Worm (Caenorhabditis elegans) whole organism, L4 larva: ENCODE results near the gene M110.10.

ENCODE experiments used
- F26F4.8 ChIP-seq: fragments of 200-800 bp; sonication (Bioruptor generic); conservative IDR thresholded peaks from 2 replicates; pipeline ENCODE4 v1.3.6; 2022; ENCODE audit warnings: missing genetic modification characterization, missing compliant biosample characterization
- R02D3.7 ChIP-seq: fragments of 150-350 bp; sonication (generic microtip); optimal IDR thresholded peaks from 3 replicates; lab custom pipeline; 2014; ENCODE audit warnings: missing biosample characterization, missing genetic modification characterization
- T20F7.1 ChIP-seq: fragments of 200-800 bp; sonication (Bioruptor generic); optimal IDR thresholded peaks from 2 replicates; lab custom pipeline; 2018; ENCODE audit warnings: mild to moderate bottlenecking, missing genetic modification characterization, missing compliant biosample characterization
- aha-1 ChIP-seq: fragments of 150-350 bp; peaks from one replicate; lab custom pipeline; 2014; ENCODE audit warnings: missing biosample characterization, missing genetic modification characterization
- aly-2 ChIP-seq: sonication (generic microtip); optimal IDR thresholded peaks from 2 replicates; lab custom pipeline; 2018; ENCODE audit warnings: missing biosample characterization, missing genetic modification characterization
- ces-1 ChIP-seq: fragments of 150-350 bp; sonication (generic microtip); optimal IDR thresholded peaks from 4 replicates; lab custom pipeline; 2014; ENCODE audit warnings: missing biosample characterization, missing genetic modification reagents, missing genetic modification characterization
- cey-2 ChIP-seq: sonication (generic microtip); optimal IDR thresholded peaks from 3 replicates; lab custom pipeline; 2017; ENCODE audit warnings: missing genetic modification characterization, mild to moderate bottlenecking, missing compliant biosample characterization, antibody characterized with exemption, borderline replicate concordance; ENCODE audit not compliant: insufficient read depth
- daf-16 ChIP-seq, 3 experiments: sonication (generic microtip); optimal IDR thresholded peaks; 2 replicates each; lab custom pipeline; 2016 to 2017; ENCODE audit warnings: missing genetic modification characterization in 3 of 3, missing genetic modification reagents in 3 of 3, mild to moderate bottlenecking in 2 of 3, missing compliant biosample characterization in 2 of 3, missing biosample characterization in 1 of 3, moderate library complexity in 1 of 3
- daf-19 ChIP-seq: fragments of 200-800 bp; sonication (Bioruptor generic); conservative IDR thresholded peaks from 2 replicates; pipeline ENCODE4 v1.3.6; 2022; ENCODE audit warnings: missing genetic modification characterization, missing compliant biosample characterization
- dmd-6 ChIP-seq: fragments of 200-800 bp; sonication (Bioruptor generic); IDR thresholded peaks from 2 replicates; pipeline ENCODE4 v1.3.6; 2022; ENCODE audit warnings: missing genetic modification reagents, missing genetic modification characterization, missing compliant biosample characterization
- dmd-9 ChIP-seq: fragments of 200-800 bp; sonication (Bioruptor generic); IDR thresholded peaks from 2 replicates; pipeline ENCODE4 v1.3.6; 2022; ENCODE audit warnings: missing genetic modification reagents, missing genetic modification characterization, missing compliant biosample characterization
- dpl-1 ChIP-seq: fragments of 150-350 bp; optimal IDR thresholded peaks from 2 replicates; lab custom pipeline; 2014; ENCODE audit warnings: missing biosample characterization, missing genetic modification reagents, missing genetic modification characterization
- dve-1 ChIP-seq: sonication (generic microtip); optimal IDR thresholded peaks from 2 replicates; lab custom pipeline; 2017; ENCODE audit warnings: antibody characterized with exemption, mild to moderate bottlenecking, missing genetic modification characterization, missing compliant biosample characterization; ENCODE audit not compliant: insufficient read depth
- egl-43 ChIP-seq: fragments of 200-800 bp; sonication (Bioruptor generic); IDR thresholded peaks from 2 replicates; pipeline ENCODE4 v1.3.6; 2022; ENCODE audit warnings: missing genetic modification reagents, missing genetic modification characterization, missing compliant biosample characterization
- fkh-10 ChIP-seq: fragments of 150-350 bp; optimal IDR thresholded peaks from 2 replicates; lab custom pipeline; 2014; ENCODE audit warnings: missing biosample characterization, missing genetic modification reagents, missing genetic modification characterization
- hlh-11 ChIP-seq: fragments of 200-800 bp; sonication (Bioruptor generic); optimal IDR thresholded peaks from 2 replicates; lab custom pipeline; 2018; ENCODE audit warnings: mild to moderate bottlenecking, missing genetic modification characterization, missing compliant biosample characterization
- jun-1 ChIP-seq: fragments of 150-350 bp; optimal IDR thresholded peaks from 2 replicates; lab custom pipeline; 2014; ENCODE audit warnings: missing biosample characterization, missing genetic modification reagents, missing genetic modification characterization
- lin-38 ChIP-seq: fragments of 200-800 bp; sonication (Bioruptor generic); IDR thresholded peaks from 2 replicates; pipeline ENCODE4 v1.3.6; 2022; ENCODE audit warnings: missing genetic modification reagents, missing genetic modification characterization, missing compliant biosample characterization
- lin-39 ChIP-seq: fragments of 150-350 bp; optimal IDR thresholded peaks from 2 replicates; lab custom pipeline; 2014; ENCODE audit warnings: missing biosample characterization, missing genetic modification reagents, missing genetic modification characterization
- madf-9 ChIP-seq: fragments of 200-800 bp; sonication (Bioruptor generic); conservative IDR thresholded peaks from 2 replicates; pipeline ENCODE4 v1.3.6; 2022; ENCODE audit warnings: missing genetic modification reagents, missing genetic modification characterization, missing compliant biosample characterization
- mxl-3 ChIP-seq: fragments of 200-800 bp; sonication (Bioruptor generic); optimal IDR thresholded peaks from 2 replicates; lab custom pipeline; 2018; ENCODE audit warnings: mild to moderate bottlenecking, missing genetic modification characterization, missing compliant biosample characterization
- nhr-10 ChIP-seq: fragments of 150-350 bp; optimal IDR thresholded peaks from 2 replicates; lab custom pipeline; 2014; ENCODE audit warnings: missing biosample characterization, missing genetic modification characterization
- nhr-102 ChIP-seq: sonication (generic microtip); optimal IDR thresholded peaks from 2 replicates; lab custom pipeline; 2016; ENCODE audit warnings: mild to moderate bottlenecking, missing genetic modification characterization, moderate library complexity, missing compliant biosample characterization
- nhr-25 ChIP-seq: sonication (generic microtip); optimal IDR thresholded peaks from 2 replicates; lab custom pipeline; 2017; ENCODE audit warnings: missing genetic modification characterization, mild to moderate bottlenecking, missing compliant biosample characterization, antibody characterized with exemption, moderate library complexity, borderline replicate concordance; ENCODE audit not compliant: insufficient read depth
- nhr-28 ChIP-seq: fragments of 150-350 bp; optimal IDR thresholded peaks from 2 replicates; lab custom pipeline; 2014; ENCODE audit warnings: missing biosample characterization, missing genetic modification characterization
- nhr-42 ChIP-seq: fragments of 200-800 bp; sonication (Bioruptor generic); IDR thresholded peaks from 2 replicates; pipeline ENCODE4 v1.3.6; 2022; ENCODE audit warnings: missing genetic modification characterization, missing compliant biosample characterization
- pha-4 ChIP-seq, 2 experiments: fragments of 150-350 bp in 1 of 2; fragments of 200-800 bp in 1 of 2; sonication (Bioruptor generic) in 1 of 2; IDR thresholded peaks in 1 of 2; optimal IDR thresholded peaks in 1 of 2; 2 replicates each; pipeline versions ENCODE4 v1.3.6 to Lab custom; 2014 to 2022; ENCODE audit warnings: missing genetic modification characterization in 2 of 2, missing genetic modification reagents in 2 of 2, missing biosample characterization in 1 of 2, missing compliant biosample characterization in 1 of 2
- pqm-1 ChIP-seq: sonication (generic microtip); optimal IDR thresholded peaks from 2 replicates; lab custom pipeline; 2017; ENCODE audit warnings: missing biosample characterization, missing genetic modification characterization
- spr-1 ChIP-seq: sonication (generic microtip); optimal IDR thresholded peaks from 2 replicates; lab custom pipeline; 2016; ENCODE audit warnings: mild to moderate bottlenecking, missing genetic modification characterization, missing compliant biosample characterization
- tag-97 ChIP-seq: fragments of 200-800 bp; sonication (Bioruptor generic); IDR thresholded peaks from 2 replicates; pipeline ENCODE4 v1.3.6; 2022; ENCODE audit warnings: missing genetic modification characterization, missing compliant biosample characterization
- tra-1 ChIP-seq: fragments of 200-800 bp; sonication (Bioruptor generic); IDR thresholded peaks from 2 replicates; pipeline ENCODE4 v1.3.6; 2022; ENCODE audit warnings: missing genetic modification reagents, missing genetic modification characterization, missing compliant biosample characterization
- unc-39 ChIP-seq: sonication (generic microtip); optimal IDR thresholded peaks from 2 replicates; lab custom pipeline; 2017; ENCODE audit warnings: missing biosample characterization, missing genetic modification characterization
- unc-62 ChIP-seq, 3 experiments: fragments of 150-350 bp in 1 of 3; sonication (generic microtip); optimal IDR thresholded peaks in 2 of 3; peaks in 1 of 3; 1 replicate in 1 of 3; 2 replicates in 2 of 3; lab custom pipeline; 2014 to 2017; ENCODE audit warnings: missing biosample characterization in 3 of 3, missing genetic modification characterization in 3 of 3, missing genetic modification reagents in 3 of 3, missing genotype in 1 of 3
- zag-1 ChIP-seq: fragments of 150-350 bp; optimal IDR thresholded peaks from 2 replicates; lab custom pipeline; 2014; ENCODE audit warnings: missing biosample characterization, missing genetic modification characterization
- zfp-2 ChIP-seq: sonication (generic microtip); optimal IDR thresholded peaks from 2 replicates; lab custom pipeline; 2016; ENCODE audit warnings: mild to moderate bottlenecking, missing genetic modification characterization, missing compliant biosample characterization
- zfp-3 ChIP-seq: fragments of 200-800 bp; sonication (Bioruptor generic); conservative IDR thresholded peaks from 2 replicates; pipeline ENCODE4 v1.3.6; 2022; ENCODE audit warnings: missing genetic modification reagents, missing genetic modification characterization, missing compliant biosample characterization

The M110.10 gene

DNA sequence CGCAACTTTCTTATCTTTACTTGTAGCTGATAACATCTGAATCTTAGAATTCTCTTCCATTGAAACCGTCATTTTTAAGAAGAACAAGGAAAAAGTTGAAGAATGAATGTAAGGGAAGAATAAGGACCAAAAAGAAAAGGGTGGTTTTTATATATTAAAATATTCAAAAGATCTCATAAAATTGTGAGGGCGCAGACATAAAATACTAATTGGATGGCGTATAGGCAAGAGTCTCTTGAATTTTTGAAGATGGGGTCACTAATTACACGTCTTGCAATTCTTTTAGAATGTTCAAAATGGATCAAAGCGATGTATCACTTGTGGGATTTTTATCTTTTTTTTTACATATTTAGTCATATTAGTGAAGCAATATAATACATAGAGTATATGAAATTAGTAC lies 1.6 kb downstream of the M110.10 start, which contains the start of gene twk-3:
twk-3 (minus strand) TSS at position 101 of the 400 bp plus-strand sequence.
- TF ChIP-seq F26F4.8 (GFP tag; lab: Robert Waterston, UW) (no peak), cey-2 (no peak), R02D3.7 (no peak), madf-9 (GFP tag; lab: Robert Waterston, UW) (no peak), zfp-3 (no peak), mxl-3 (GFP tag; lab: Kevin White, UChicago) (no peak), dpl-1 (GFP tag; lab: Kevin White, UChicago) (no peak)
- TF ChIP-seq, all 104 proteins: peak for 0

DNA sequence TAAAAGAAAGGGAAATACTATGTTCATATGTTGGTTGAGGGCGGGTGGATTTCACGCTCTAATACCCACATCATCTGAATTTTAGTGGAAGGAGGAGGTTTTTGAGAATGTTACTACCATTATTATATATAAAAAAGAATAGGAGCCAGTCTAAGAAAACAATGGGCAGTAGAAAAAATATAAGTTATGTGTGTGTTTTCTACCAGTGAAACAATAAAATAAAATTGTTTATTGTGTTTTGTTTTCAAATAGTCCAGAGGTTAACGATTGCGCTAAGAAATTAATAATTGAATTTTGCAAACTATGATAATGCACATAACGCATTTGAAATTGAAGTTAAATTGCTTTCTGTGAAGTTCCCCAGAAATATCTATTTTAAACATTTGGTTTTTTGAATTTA lies 4.8 kb downstream of the M110.10 start, which contains the start of gene M110.8:
M110.8 (minus strand) TSS at position 101 of the 400 bp plus-strand sequence.
- TF ChIP-seq dve-1 (no peak), zfp-2 (tag; lab: Kevin White, UChicago) (no peak), nhr-102 (tag; lab: Kevin White, UChicago) (no peak), pha-4 (GFP tag; IDR thresholded peaks at IDR 0.05; lab: Robert Waterston, UW) (no peak), pha-4 (tag; optimal IDR thresholded peaks at IDR 0.05; lab: Kevin White, UChicago) (no peak), lin-39 (tag; lab: Kevin White, UChicago) (no peak), unc-62 (GFP tag; optimal IDR thresholded peaks at IDR 0.05 in 1 of 2; lab: Kevin White, UChicago) (no peak), unc-62 (tag; optimal IDR thresholded peaks at IDR 0.05; lab: Kevin White, UChicago) (no peak), lin-38 (no peak), tag-97 (no peak), zfp-3 (no peak), zag-1 (tag; lab: Kevin White, UChicago) (no peak), unc-39 (tag; lab: Kevin White, UChicago) (no peak), nhr-42 (GFP tag; lab: Robert Waterston, UW) (no peak), hlh-11 (tag; lab: Kevin White, UChicago) (no peak), R02D3.7 (no peak), ces-1 (GFP tag; lab: Kevin White, UChicago) (no peak)

ce11 chrII:8205612-8206011 lies 8.7 kb downstream of the M110.10 start:
- no peak for TF ChIP-seq nhr-42 (GFP tag; lab: Robert Waterston, UW)
- TF ChIP-seq pqm-1 (tag; lab: Kevin White, UChicago) = peak; percentile 40
- TF ChIP-seq nhr-28 (tag; lab: Kevin White, UChicago) = peak; percentile 59
- TF ChIP-seq daf-16 (GFP tag; optimal IDR thresholded peaks at IDR 0.05; lab: Kevin White, UChicago) = no peak
- TF ChIP-seq daf-16 (tag; optimal IDR thresholded peaks at IDR 0.05; lab: Kevin White, UChicago) = peak; percentile 2
- TF ChIP-seq spr-1 = no peak

ce11 chrII:8204039-8204438 lies 10.2 kb downstream of the M110.10 start, which contains the start of gene col-76:
Gene col-76, plus strand, starts transcription at chrII:8204339.
- TF ChIP-seq mxl-3 (GFP tag; lab: Kevin White, UChicago) = no peak
- no peak for TF ChIP-seq jun-1 (tag; lab: Kevin White, UChicago)
- no peak for TF ChIP-seq cey-2
- TF ChIP-seq nhr-42 (GFP tag; lab: Robert Waterston, UW) = no peak

ce11 chrII:8199803-8200202 lies 14.5 kb downstream of the M110.10 start:
- TF ChIP-seq aha-1 (tag; lab: Kevin White, UChicago) (peak; percentile 78), zag-1 (tag; lab: Kevin White, UChicago) (no peak), unc-62 (GFP tag; optimal IDR thresholded peaks at IDR 0.05 in 1 of 2; lab: Kevin White, UChicago) (no peak), unc-62 (tag; optimal IDR thresholded peaks at IDR 0.05; lab: Kevin White, UChicago) (no peak)

DNA sequence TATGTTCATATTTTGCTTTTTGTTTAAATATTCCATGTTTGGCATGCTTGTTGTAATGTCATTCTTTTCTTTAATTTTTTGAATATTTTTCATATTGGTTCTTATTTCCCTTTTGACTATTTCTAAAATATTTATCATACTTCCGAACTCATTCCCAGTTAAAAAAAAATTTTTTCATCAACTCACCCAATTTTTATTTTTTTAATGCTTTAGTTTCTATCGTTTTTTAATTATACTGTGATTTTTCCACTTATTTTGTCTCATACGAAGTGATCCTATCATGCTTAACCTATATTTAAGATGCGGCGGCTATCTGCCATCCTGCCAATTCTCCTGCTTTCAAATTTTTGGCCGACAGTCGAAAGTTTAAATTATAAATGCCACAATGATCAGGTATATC lies 15.8 kb downstream of the M110.10 start, which contains the start of gene qua-1:
qua-1 (plus strand) TSS at position 301 of the 400 bp plus-strand sequence.
- no peak for TF ChIP-seq fkh-10 (GFP tag; lab: Kevin White, UChicago)
- no peak for TF ChIP-seq T20F7.1 (GFP tag; lab: Kevin White, UChicago)
- TF ChIP-seq tra-1 = no peak
- TF ChIP-seq aly-2 (tag; lab: Kevin White, UChicago) = no peak
- no peak for TF ChIP-seq dmd-9 (GFP tag; lab: Robert Waterston, UW)
- TF ChIP-seq egl-43 (GFP tag; lab: Robert Waterston, UW) = no peak
- TF ChIP-seq nhr-102 (tag; lab: Kevin White, UChicago) = no peak
- TF ChIP-seq nhr-10 (tag; lab: Kevin White, UChicago) = no peak
- TF ChIP-seq nhr-25 (tag; lab: Kevin White, UChicago) = no peak
- TF ChIP-seq daf-19 (GFP tag; lab: Robert Waterston, UW) = no peak
- TF ChIP-seq dmd-6 (GFP tag; lab: Robert Waterston, UW) = no peak
